Fruit fly (Drosophila melanogaster) whole organism, embryonic: Measurements from ENCODE around the gene CG6511.

Experiments
- Atf3 ChIP-seq: fragments of 200-800 bp; sonication (Bioruptor generic); optimal IDR thresholded peaks from 3 replicates; lab custom pipeline; 2016; ENCODE audit warnings: missing biosample characterization, missing genetic modification characterization
- BEAF-32 ChIP-seq: fragments of 200-800 bp; sonication (Bioruptor generic); optimal IDR thresholded peaks from 3 replicates; lab custom pipeline; 2017; ENCODE audit warnings: missing biosample characterization, missing genetic modification characterization, mild to moderate bottlenecking, moderate library complexity, missing genetic modification reagents
- Bgb ChIP-seq: fragments of 200-800 bp; sonication (Bioruptor generic); IDR thresholded peaks from 2 replicates; pipeline ENCODE4 v1.3.6; 2022; ENCODE audit warnings: missing biosample characterization, missing genetic modification characterization; ENCODE audit not compliant: partially characterized antibody
- CG10209 ChIP-seq: fragments of 200-800 bp; sonication (Bioruptor generic); optimal IDR thresholded peaks from 3 replicates; lab custom pipeline; 2017; ENCODE audit warnings: missing biosample characterization, mild to moderate bottlenecking, missing genetic modification characterization, missing genetic modification reagents
- CG10431 ChIP-seq: fragments of 200-800 bp; sonication (Bioruptor generic); optimal IDR thresholded peaks from 3 replicates; lab custom pipeline; 2018; ENCODE audit warnings: missing biosample characterization, mild to moderate bottlenecking, missing genetic modification characterization
- CG10979 ChIP-seq: fragments of 200-800 bp; sonication (Bioruptor generic); optimal IDR thresholded peaks from 2 replicates; lab custom pipeline; 2018; ENCODE audit warnings: missing biosample characterization, mild to moderate bottlenecking, missing genetic modification characterization, moderate library complexity
- CG11456 ChIP-seq: fragments of 200-800 bp; sonication (Bioruptor generic); IDR thresholded peaks from 3 replicates; pipeline ENCODE4 v1.3.6; 2022; ENCODE audit warnings: missing biosample characterization, missing genetic modification characterization
- CG11504 ChIP-seq: fragments of 200-800 bp; sonication (Bioruptor generic); optimal IDR thresholded peaks from 3 replicates; lab custom pipeline; 2019; ENCODE audit warnings: missing biosample characterization, mild to moderate bottlenecking, missing genetic modification characterization, moderate library complexity
- CG12104 ChIP-seq: fragments of 200-800 bp; sonication (Bioruptor generic); optimal IDR thresholded peaks from 3 replicates; lab custom pipeline; 2016; ENCODE audit warnings: missing biosample characterization, missing genetic modification characterization
- CG13287 ChIP-seq: fragments of 200-800 bp; sonication (Bioruptor generic); IDR thresholded peaks from 2 replicates; pipeline ENCODE4 v1.3.6; 2022; ENCODE audit warnings: missing biosample characterization, missing genetic modification characterization; ENCODE audit not compliant: partially characterized antibody
- CG14667 ChIP-seq: fragments of 200-800 bp; sonication (Bioruptor generic); IDR thresholded peaks from 2 replicates; pipeline ENCODE4 v1.3.6; 2022; ENCODE audit warnings: missing biosample characterization, missing genetic modification characterization
- CG16863 ChIP-seq: fragments of 200-800 bp; sonication (Bioruptor generic); optimal IDR thresholded peaks from 3 replicates; lab custom pipeline; 2016; ENCODE audit warnings: missing biosample characterization, missing genetic modification characterization
- CG17612 ChIP-seq: fragments of 200-800 bp; sonication (Bioruptor generic); IDR thresholded peaks from 2 replicates; pipeline ENCODE4 v1.3.6; 2022; ENCODE audit warnings: missing biosample characterization, missing genetic modification characterization
- CG18476 ChIP-seq: fragments of 200-800 bp; sonication (Bioruptor generic); optimal IDR thresholded peaks from 2 replicates; lab custom pipeline; 2016; ENCODE audit warnings: missing biosample characterization, mild to moderate bottlenecking, missing genetic modification characterization
- CG31365 ChIP-seq: fragments of 200-800 bp; sonication (Bioruptor generic); optimal IDR thresholded peaks from 2 replicates; lab custom pipeline; 2018; ENCODE audit warnings: missing biosample characterization, mild to moderate bottlenecking, missing genetic modification characterization
- CG32532 ChIP-seq: fragments of 200-800 bp; sonication (Bioruptor generic); IDR thresholded peaks from 2 replicates; pipeline ENCODE4 v1.3.6; 2022; ENCODE audit warnings: missing biosample characterization, missing genetic modification characterization
- CG34422 ChIP-seq: fragments of 200-800 bp; sonication (Bioruptor generic); IDR thresholded peaks from 3 replicates; pipeline ENCODE4 v1.3.6; 2022; ENCODE audit warnings: missing biosample characterization, missing genetic modification characterization
- CG5245 ChIP-seq: fragments of 200-800 bp; sonication (Bioruptor generic); optimal IDR thresholded peaks from 3 replicates; lab custom pipeline; 2016; ENCODE audit warnings: missing biosample characterization, missing genetic modification characterization
- CG6689 ChIP-seq: fragments of 200-800 bp; sonication (Bioruptor generic); IDR thresholded peaks from 2 replicates; pipeline ENCODE4 v1.3.6; 2022; ENCODE audit warnings: missing biosample characterization, missing genetic modification characterization
- CG7372 ChIP-seq: fragments of 200-800 bp; sonication (Bioruptor generic); IDR thresholded peaks from 2 replicates; pipeline ENCODE4 v1.3.6; 2022; ENCODE audit warnings: missing biosample characterization, missing genetic modification characterization
- CG7839 ChIP-seq: fragments of 200-800 bp; sonication (Bioruptor generic); optimal IDR thresholded peaks from 3 replicates; lab custom pipeline; 2018; ENCODE audit warnings: missing biosample characterization, mild to moderate bottlenecking, missing genetic modification characterization, moderate library complexity
- CG8478 ChIP-seq: fragments of >200 bp; optimal IDR thresholded peaks from 2 replicates; lab custom pipeline; 2018
- CG9215 ChIP-seq: fragments of 200-800 bp; sonication (Bioruptor generic); IDR thresholded peaks from 2 replicates; pipeline ENCODE4 v1.3.6; 2022; ENCODE audit warnings: missing biosample characterization, missing genetic modification characterization
- CTCF ChIP-seq: fragments of 200-800 bp; sonication (Bioruptor generic); optimal IDR thresholded peaks from 2 replicates; lab custom pipeline; 2017; ENCODE audit warnings: missing biosample characterization, mild to moderate bottlenecking, missing genetic modification characterization, moderate library complexity
- Chrac-16 ChIP-seq: fragments of 200-800 bp; sonication (Bioruptor generic); optimal IDR thresholded peaks from 3 replicates; lab custom pipeline; 2016; ENCODE audit warnings: missing biosample characterization, missing genetic modification characterization
- Dbx ChIP-seq: fragments of 200-800 bp; sonication (Bioruptor generic); IDR thresholded peaks from 3 replicates; pipeline ENCODE4 v1.3.6; 2022; ENCODE audit warnings: missing biosample characterization, missing genetic modification characterization
- Elba2 ChIP-seq: fragments of 200-800 bp; sonication (Bioruptor generic); optimal IDR thresholded peaks from 3 replicates; lab custom pipeline; 2016; ENCODE audit warnings: missing biosample characterization, missing genetic modification characterization
- Fer1 ChIP-seq: fragments of 200-800 bp; sonication (Bioruptor generic); optimal IDR thresholded peaks from 2 replicates; lab custom pipeline; 2017; ENCODE audit warnings: missing biosample characterization, mild to moderate bottlenecking, missing genetic modification characterization
- Hr51 ChIP-seq, 2 experiments: fragments of 200-800 bp; sonication (Bioruptor generic); optimal IDR thresholded peaks; 2 replicates in 1 of 2; 3 replicates in 1 of 2; lab custom pipeline; 2016 to 2018; ENCODE audit warnings: missing biosample characterization in 2 of 2, missing genetic modification characterization in 2 of 2, mild to moderate bottlenecking in 1 of 2, moderate library complexity in 1 of 2
- Meics ChIP-seq: fragments of 200-800 bp; sonication (Bioruptor generic); optimal IDR thresholded peaks from 2 replicates; lab custom pipeline; 2017; ENCODE audit warnings: missing biosample characterization, mild to moderate bottlenecking, missing genetic modification characterization
- PHDP ChIP-seq: fragments of 200-800 bp; sonication (Bioruptor generic); optimal IDR thresholded peaks from 3 replicates; lab custom pipeline; 2018; ENCODE audit warnings: missing biosample characterization, mild to moderate bottlenecking, missing genetic modification characterization, moderate library complexity
- Rx ChIP-seq: fragments of 200-800 bp; sonication (Bioruptor generic); IDR thresholded peaks from 2 replicates; pipeline ENCODE4 v1.3.6; 2022; ENCODE audit warnings: missing biosample characterization, missing genetic modification characterization
- Stat92E ChIP-seq, 3 experiments: fragments of >200 bp in 2 of 3; fragments of 200-800 bp in 1 of 3; sonication (Bioruptor generic) in 1 of 3; optimal IDR thresholded peaks; 2 replicates each; lab custom pipeline; 2017 to 2019; ENCODE audit warnings: missing biosample characterization in 3 of 3, missing genetic modification characterization in 3 of 3, mild to moderate bottlenecking in 1 of 3, moderate library complexity in 1 of 3
- TFAM ChIP-seq: fragments of 200-800 bp; sonication (Bioruptor generic); optimal IDR thresholded peaks from 2 replicates; lab custom pipeline; 2017; ENCODE audit warnings: missing biosample characterization, missing genetic modification characterization, inconsistent platforms
- amos ChIP-seq: fragments of 200-800 bp; sonication (Bioruptor generic); IDR thresholded peaks from 2 replicates; pipeline ENCODE4 v1.3.6; 2022; ENCODE audit warnings: missing biosample characterization, missing genetic modification characterization; ENCODE audit not compliant: partially characterized antibody
- aop ChIP-seq: fragments of 200-800 bp; sonication (Bioruptor generic); IDR thresholded peaks from 2 replicates; pipeline ENCODE4 v1.3.6; 2022; ENCODE audit warnings: missing biosample characterization, missing genetic modification characterization
- bab2 ChIP-seq: fragments of 200-800 bp; sonication (Bioruptor generic); optimal IDR thresholded peaks from 2 replicates; lab custom pipeline; 2016; ENCODE audit warnings: missing biosample characterization, missing genetic modification characterization
- btn ChIP-seq: fragments of 200-800 bp; sonication (Bioruptor generic); optimal IDR thresholded peaks from 2 replicates; lab custom pipeline; 2016; ENCODE audit warnings: missing biosample characterization, missing genetic modification characterization
- cato ChIP-seq: fragments of 200-800 bp; sonication (Bioruptor generic); optimal IDR thresholded peaks from 2 replicates; lab custom pipeline; 2016; ENCODE audit warnings: missing biosample characterization, missing genetic modification characterization, borderline replicate concordance
- cg ChIP-seq: fragments of 200-800 bp; sonication (Bioruptor generic); optimal IDR thresholded peaks from 3 replicates; lab custom pipeline; 2019; ENCODE audit warnings: missing biosample characterization, mild to moderate bottlenecking, missing genetic modification characterization, moderate library complexity
- chm ChIP-seq: fragments of 200-800 bp; sonication (Bioruptor generic); IDR thresholded peaks from 2 replicates; pipeline ENCODE4 v1.3.6; 2022; ENCODE audit warnings: missing biosample characterization, missing genetic modification characterization
- crol ChIP-seq: fragments of 200-800 bp; sonication (Bioruptor generic); IDR thresholded peaks from 2 replicates; pipeline ENCODE4 v1.3.6; 2022; ENCODE audit warnings: missing biosample characterization, missing genetic modification characterization
- crp ChIP-seq, 2 experiments: fragments of 200-800 bp; sonication (Bioruptor generic); optimal IDR thresholded peaks; 2 replicates in 1 of 2; 3 replicates in 1 of 2; lab custom pipeline; 2017; ENCODE audit warnings: missing biosample characterization in 2 of 2, missing genetic modification characterization in 2 of 2, mild to moderate bottlenecking in 1 of 2, moderate library complexity in 1 of 2
- fd64A ChIP-seq: fragments of 200-800 bp; sonication (Bioruptor generic); optimal IDR thresholded peaks from 3 replicates; lab custom pipeline; 2018; ENCODE audit warnings: missing biosample characterization, mild to moderate bottlenecking, missing genetic modification characterization
- odd ChIP-seq: fragments of 200-800 bp; sonication (Bioruptor generic); optimal IDR thresholded peaks from 2 replicates; lab custom pipeline; 2017; ENCODE audit warnings: missing biosample characterization, mild to moderate bottlenecking, missing genetic modification characterization
- org-1 ChIP-seq: fragments of 200-800 bp; sonication (Bioruptor generic); optimal IDR thresholded peaks from 2 replicates; lab custom pipeline; 2017; ENCODE audit warnings: missing biosample characterization, missing genetic modification characterization
- salm ChIP-seq: fragments of 200-800 bp; sonication (Bioruptor generic); optimal IDR thresholded peaks from 2 replicates; lab custom pipeline; 2018; ENCODE audit warnings: missing biosample characterization, mild to moderate bottlenecking, missing genetic modification characterization
- sob ChIP-seq: fragments of 200-800 bp; sonication (Bioruptor generic); IDR thresholded peaks from 2 replicates; pipeline ENCODE4 v1.3.6; 2022; ENCODE audit warnings: missing biosample characterization, missing genetic modification characterization
- sr ChIP-seq: fragments of 200-800 bp; sonication (Bioruptor generic); IDR thresholded peaks from 3 replicates; pipeline ENCODE4 v1.3.6; 2022; ENCODE audit warnings: missing biosample characterization, missing genetic modification characterization
- tup ChIP-seq: fragments of 200-800 bp; sonication (Bioruptor generic); optimal IDR thresholded peaks from 2 replicates; lab custom pipeline; 2016; ENCODE audit warnings: missing biosample characterization, mild to moderate bottlenecking, missing genetic modification characterization, moderate library complexity
- unpg ChIP-seq: fragments of 200-800 bp; sonication (Bioruptor generic); optimal IDR thresholded peaks from 3 replicates; lab custom pipeline; 2018; ENCODE audit warnings: missing biosample characterization, mild to moderate bottlenecking, missing genetic modification characterization, moderate library complexity
- zen ChIP-seq: fragments of 200-800 bp; sonication (Bioruptor generic); optimal IDR thresholded peaks from 3 replicates; lab custom pipeline; 2018; ENCODE audit warnings: missing biosample characterization, mild to moderate bottlenecking, missing genetic modification characterization, moderate library complexity

Gene CG6511

DNA sequence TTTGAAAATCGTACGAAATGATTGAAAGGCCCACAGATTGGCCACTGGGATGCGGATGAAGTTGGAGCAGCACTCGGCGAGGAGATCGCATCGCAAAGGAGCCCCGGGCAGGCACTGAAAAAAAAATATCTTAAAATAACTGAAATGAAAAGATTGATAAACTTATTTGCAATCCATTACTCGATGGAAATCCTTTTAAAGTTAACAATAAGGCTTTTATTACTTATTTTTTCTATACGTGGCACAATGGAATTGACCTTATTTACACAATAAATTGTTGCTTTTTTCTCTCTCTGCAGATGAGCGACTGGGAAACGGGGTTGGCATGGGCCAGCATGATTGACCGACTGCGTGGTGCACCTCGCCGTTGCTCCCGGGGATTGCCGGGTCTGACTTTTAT is 30.1 kb downstream of the CG6511 start (continued):
- TF ChIP-seq aop (GFP tag; lab: Robert Waterston, UW) (no peak), unpg (GFP tag; lab: Kevin White, UChicago) (peak; percentile 62), CG12104 (GFP tag; lab: Kevin White, UChicago) (no peak), TFAM (GFP tag; lab: Kevin White, UChicago) (no peak), BEAF-32 (GFP tag; lab: Kevin White, UChicago) (no peak), Bgb (GFP tag; lab: Robert Waterston, UW) (no peak), CG17612 (GFP tag; lab: Robert Waterston, UW) (no peak), CG31365 (no peak), CG6689 (GFP tag; lab: Robert Waterston, UW) (peak; percentile 67), sr (GFP tag; lab: Robert Waterston, UW) (no peak), org-1 (peak; percentile 44), zen (tag; lab: Kevin White, UChicago) (no peak), Hr51 (GFP tag; optimal IDR thresholded peaks at IDR 0.05; lab: Kevin White, UChicago) (peak in 1 of 2 experiments; percentile 71), sob (GFP tag; lab: Robert Waterston, UW) (no peak; the same call in 1 of the 2 replicates), amos (no peak), fd64A (GFP tag; lab: Kevin White, UChicago) (peak; percentile 0), CG11456 (no peak), CG9215 (GFP tag; lab: Robert Waterston, UW) (no peak), CG10979 (tag; lab: Kevin White, UChicago) (peak; percentile 64), bab2 (GFP tag; lab: Kevin White, UChicago) (peak; percentile 41), btn (no peak), cato (GFP tag; lab: Kevin White, UChicago) (peak; percentile 27), Atf3 (GFP tag; lab: Kevin White, UChicago) (peak; percentile 10), CG10209 (peak; percentile 50), crol (no peak), CTCF (GFP tag; lab: Kevin White, UChicago) (no peak), CG8478 (no peak), CG10431 (no peak), CG34422 (GFP tag; lab: Robert Waterston, UW) (peak; percentile 50; the same call in 1 of the 3 replicates), CG11504 (tag; lab: Kevin White, UChicago) (peak; percentile 73), CG7839 (tag; lab: Kevin White, UChicago) (peak; percentile 57), crp (GFP tag; optimal IDR thresholded peaks at IDR 0.05; lab: Kevin White, UChicago) (no peak), CG32532 (GFP tag; lab: Robert Waterston, UW) (no peak), PHDP (tag; lab: Kevin White, UChicago) (peak; percentile 58), odd (peak; percentile 20), Dbx (no peak), Stat92E (GFP tag; optimal IDR thresholded peaks at IDR 0.05; lab: Kevin White, UChicago) (no peak), CG18476 (GFP tag; lab: Kevin White, UChicago) (no peak), CG7372 (no peak; the same call in 1 of the 2 replicates), CG13287 (GFP tag; lab: Robert Waterston, UW) (no peak), tup (GFP tag; lab: Kevin White, UChicago) (no peak), Elba2 (no peak), Fer1 (GFP tag; lab: Kevin White, UChicago) (no peak), Chrac-16 (GFP tag; lab: Kevin White, UChicago) (peak; percentile 9), CG16863 (GFP tag; lab: Kevin White, UChicago) (peak; percentile 32), Meics (GFP tag; lab: Kevin White, UChicago) (no peak), CG5245 (GFP tag; lab: Kevin White, UChicago) (peak; percentile 24), CG14667 (GFP tag; lab: Robert Waterston, UW) (no peak), cg (GFP tag; lab: Kevin White, UChicago) (no peak), salm (tag; lab: Kevin White, UChicago) (peak; percentile 61), chm (GFP tag; lab: Robert Waterston, UW) (no peak), Rx (GFP tag; lab: Robert Waterston, UW) (peak; percentile 43)
